Fruit fly (Drosophila melanogaster) whole organism, adult: ENCODE data around the gene Gabat.

ENCODE experiments used
- CG11617 ChIP-seq: fragments of 200-800 bp; sonication (Bioruptor generic); optimal IDR thresholded peaks from 2 replicates; lab custom pipeline; 2017; ENCODE audit warnings: mild to moderate bottlenecking, missing biosample characterization, missing genetic modification reagents, missing genetic modification characterization
- CG12768 ChIP-seq: fragments of 200-800 bp; sonication (Bioruptor generic); optimal IDR thresholded peaks from 2 replicates; lab custom pipeline; 2017; ENCODE audit warnings: missing biosample characterization, missing genetic modification characterization, mild to moderate bottlenecking, moderate library complexity, missing genetic modification reagents
- CG1620 ChIP-seq: fragments of 200-800 bp; sonication (Bioruptor generic); optimal IDR thresholded peaks from 2 replicates; lab custom pipeline; 2016; ENCODE audit warnings: missing biosample characterization, missing genetic modification characterization
- CG33017 ChIP-seq: fragments of 200-800 bp; sonication (Bioruptor generic); optimal IDR thresholded peaks from 2 replicates; lab custom pipeline; 2018; ENCODE audit warnings: missing biosample characterization, mild to moderate bottlenecking, missing genetic modification characterization, moderate library complexity
- CG5204 ChIP-seq: fragments of 200-800 bp; sonication (Bioruptor generic); optimal IDR thresholded peaks from 2 replicates; lab custom pipeline; 2016; ENCODE audit warnings: missing biosample characterization, missing genetic modification characterization
- Clk ChIP-seq: fragments of 200-800 bp; sonication (Bioruptor generic); optimal IDR thresholded peaks from 2 replicates; lab custom pipeline; 2017; ENCODE audit warnings: missing biosample characterization, missing genetic modification characterization
- bab1 ChIP-seq: fragments of 200-800 bp; sonication (Bioruptor generic); optimal IDR thresholded peaks from 3 replicates; lab custom pipeline; 2019; ENCODE audit warnings: missing biosample characterization, mild to moderate bottlenecking, missing genetic modification characterization, moderate library complexity
- tj ChIP-seq: fragments of 200-800 bp; sonication (Bioruptor generic); optimal IDR thresholded peaks from 3 replicates; lab custom pipeline; 2017; ENCODE audit warnings: missing biosample characterization, mild to moderate bottlenecking, missing genetic modification characterization, moderate library complexity

DNA sequence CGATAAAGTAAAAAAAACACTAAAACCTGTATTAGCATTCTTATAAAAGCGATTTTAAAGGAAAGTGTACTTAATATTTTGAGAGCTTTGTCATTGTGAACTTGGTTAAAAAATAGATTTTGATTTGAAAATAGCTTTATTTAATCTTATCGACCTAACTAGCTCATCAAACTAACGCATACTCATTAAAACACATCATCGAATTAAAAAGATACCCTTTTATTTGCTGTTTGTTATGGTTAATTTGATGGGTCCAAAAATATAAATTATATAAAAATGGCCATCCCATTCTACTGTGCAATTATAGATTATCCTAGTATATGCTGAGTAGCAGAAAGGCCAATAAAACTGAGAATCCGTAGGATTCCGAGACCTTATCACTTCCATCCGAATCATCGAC, 49.5 kb downstream of the Gabat start, which contains the start of gene CG32219:
- TF ChIP-seq CG33017 (tag; lab: Kevin White, UChicago) = no peak
- TF ChIP-seq Clk = no peak
- no peak for TF ChIP-seq CG11617 (GFP tag; lab: Kevin White, UChicago)
- no peak for TF ChIP-seq CG5204
- no peak for TF ChIP-seq bab1 (GFP tag; lab: Kevin White, UChicago)
- TF ChIP-seq CG1620 (GFP tag; lab: Kevin White, UChicago) = no peak
- TF ChIP-seq CG12768 = no peak
- TF ChIP-seq tj (GFP tag; lab: Kevin White, UChicago) = no peak
